Fruit fly (Drosophila melanogaster): ENCODE measurements around the gene NANS.
A peak's percentile ranks its signal among the peaks of the same experiment; 100 is the strongest.

The NANS gene

dm6 chr3R:12426310-12426653 lies at the start of gene NANS:
Gene NANS (plus strand): TSS chr3R:12426578.
- no peak for TF ChIP-seq bab1 (GFP tag; optimal IDR thresholded peaks at IDR 0.05)

dm6 chr3R:12376828-12377227 lies 49.5 kb upstream of the NANS start, which contains the start of gene GstD6:
Gene GstD6 (plus strand): TSS chr3R:12377128.
- TF ChIP-seq bab1 (GFP tag; optimal IDR thresholded peaks at IDR 0.05) (no peak), Crg-1 (GFP tag; optimal IDR thresholded peaks at IDR 0.05) (no peak), CG12768 (GFP tag; optimal IDR thresholded peaks at IDR 0.05) (no peak), cic (GFP tag; optimal IDR thresholded peaks at IDR 0.05) (no peak), CG7045 (GFP tag; optimal IDR thresholded peaks at IDR 0.05) (no peak), CG5204 (GFP tag; optimal IDR thresholded peaks at IDR 0.05) (no peak), CG1620 (GFP tag; optimal IDR thresholded peaks at IDR 0.05) (no peak)

- TF ChIP-seq kay (GFP tag; ENCODE audit: borderline replicate concordance) (peak; percentile 18), CG7045 (GFP tag; optimal IDR thresholded peaks at IDR 0.05) (no peak)
Measured at dm6 chr3R:12378200-12378599, 48.2 kb upstream of the NANS start, which contains the start of gene GstD7. Gene GstD7 (plus strand): TSS chr3R:12378500.

- TF ChIP-seq Clk (GFP tag; optimal IDR thresholded peaks at IDR 0.05), result no peak
- no peak for TF ChIP-seq CG33017 (tag; optimal IDR thresholded peaks at IDR 0.05)
- no peak for TF ChIP-seq Mnt (GFP tag; optimal IDR thresholded peaks at IDR 0.05)
- no peak for TF ChIP-seq CG11617 (GFP tag; optimal IDR thresholded peaks at IDR 0.05)
- no peak for TF ChIP-seq tj (GFP tag; optimal IDR thresholded peaks at IDR 0.05)
- TF ChIP-seq CG7045 (GFP tag; optimal IDR thresholded peaks at IDR 0.05), result no peak
- no peak for TF ChIP-seq CG1620 (GFP tag; optimal IDR thresholded peaks at IDR 0.05)
- no peak for TF ChIP-seq Hr96 (GFP tag; optimal IDR thresholded peaks at IDR 0.05)
- no peak for TF ChIP-seq cic (GFP tag; optimal IDR thresholded peaks at IDR 0.05)
- TF ChIP-seq CG14711 (tag; optimal IDR thresholded peaks at IDR 0.05), result no peak
- TF ChIP-seq bab1 (GFP tag; optimal IDR thresholded peaks at IDR 0.05), result no peak
- no peak for TF ChIP-seq cnc (optimal IDR thresholded peaks at IDR 0.05)
- no peak for TF ChIP-seq CG5204 (GFP tag; optimal IDR thresholded peaks at IDR 0.05)
Measured at dm6 chr3R:12379249-12379648, 47.1 kb upstream of the NANS start.

- no peak for TF ChIP-seq bab1 (GFP tag; optimal IDR thresholded peaks at IDR 0.05)
Measured at dm6 chr3R:12379708-12380107, 46.7 kb upstream of the NANS start, which contains the start of gene GstD8. Gene GstD8 (plus strand): TSS chr3R:12380008.

- TF ChIP-seq bab1 (GFP tag; optimal IDR thresholded peaks at IDR 0.05) (no peak), Hr96 (GFP tag; optimal IDR thresholded peaks at IDR 0.05) (no peak), CG12768 (GFP tag; optimal IDR thresholded peaks at IDR 0.05) (peak; percentile 39), ovo (GFP tag; optimal IDR thresholded peaks at IDR 0.05) (no peak)
Measured at dm6 chr3R:12381130-12381700, 45.2 kb upstream of the NANS start.

- TF ChIP-seq CG33017 (tag; optimal IDR thresholded peaks at IDR 0.05), result no peak
- no peak for TF ChIP-seq Hr96 (GFP tag; optimal IDR thresholded peaks at IDR 0.05)
- TF ChIP-seq CG14711 (tag; optimal IDR thresholded peaks at IDR 0.05), result no peak
- TF ChIP-seq tj (GFP tag; optimal IDR thresholded peaks at IDR 0.05), result no peak
- TF ChIP-seq pad (GFP tag; optimal IDR thresholded peaks at IDR 0.05), result no peak
- no peak for TF ChIP-seq kay (GFP tag; ENCODE audit: borderline replicate concordance)
- TF ChIP-seq CG11617 (GFP tag; optimal IDR thresholded peaks at IDR 0.05), result no peak
- no peak for TF ChIP-seq toe (GFP tag; optimal IDR thresholded peaks at IDR 0.05)
- TF ChIP-seq CG5204 (GFP tag; optimal IDR thresholded peaks at IDR 0.05), result no peak
- TF ChIP-seq Mnt (GFP tag; optimal IDR thresholded peaks at IDR 0.05), result no peak
- TF ChIP-seq CG7045 (GFP tag; optimal IDR thresholded peaks at IDR 0.05), result no peak
- TF ChIP-seq CG7101 (tag; optimal IDR thresholded peaks at IDR 0.05), result no peak
- TF ChIP-seq cnc (optimal IDR thresholded peaks at IDR 0.05), result no peak
Measured at dm6 chr3R:12382563-12382962, 43.8 kb upstream of the NANS start, which contains the start of gene CG10035. Gene CG10035 (minus strand): TSS chr3R:12382691.

- TF ChIP-seq Mnt (GFP tag; optimal IDR thresholded peaks at IDR 0.05), result no peak
Measured at dm6 chr3R:12383036-12383435, 43.3 kb upstream of the NANS start, which contains the start of gene GstD11. Gene GstD11 (plus strand): TSS chr3R:12383336.

dm6 chr3R:12383784-12384183 lies 42.6 kb upstream of the NANS start:
- peak; percentile 14 for TF ChIP-seq bab1 (GFP tag; optimal IDR thresholded peaks at IDR 0.05)
- TF ChIP-seq kay (GFP tag; ENCODE audit: borderline replicate concordance), result peak; percentile 95
- no peak for TF ChIP-seq CG1620 (GFP tag; optimal IDR thresholded peaks at IDR 0.05)
